Fruit fly (Drosophila melanogaster) whole organism, embryonic: ENCODE results near the gene Vdup1.

Experiments used
- CG10565 ChIP-seq: fragments of 200-800 bp; sonication (Bioruptor generic); optimal IDR thresholded peaks from 3 replicates; lab custom pipeline; 2016; ENCODE audit warnings: missing biosample characterization, mild to moderate bottlenecking, missing genetic modification characterization
- CG12299 ChIP-seq: fragments of 200-800 bp; sonication (Bioruptor generic); optimal IDR thresholded peaks from 2 replicates; lab custom pipeline; 2018; ENCODE audit warnings: missing biosample characterization, mild to moderate bottlenecking, missing genetic modification characterization
- CG12769 ChIP-seq: fragments of 200-800 bp; sonication (Bioruptor generic); optimal IDR thresholded peaks from 2 replicates; lab custom pipeline; 2019; ENCODE audit warnings: missing biosample characterization, mild to moderate bottlenecking, missing genetic modification characterization, moderate library complexity
- CG13296 ChIP-seq: fragments of 200-800 bp; sonication (Bioruptor generic); optimal IDR thresholded peaks from 3 replicates; lab custom pipeline; 2018; ENCODE audit warnings: missing biosample characterization, mild to moderate bottlenecking, missing genetic modification characterization
- CG15011 ChIP-seq: fragments of 200-800 bp; sonication (Bioruptor generic); optimal IDR thresholded peaks from 3 replicates; lab custom pipeline; 2018; ENCODE audit warnings: missing biosample characterization, mild to moderate bottlenecking, missing genetic modification characterization
- CG1603 ChIP-seq: fragments of 200-800 bp; sonication (Bioruptor generic); optimal IDR thresholded peaks from 2 replicates; lab custom pipeline; 2019; ENCODE audit warnings: missing biosample characterization, mild to moderate bottlenecking, missing genetic modification characterization, moderate library complexity
- CG16815 ChIP-seq: fragments of 200-800 bp; sonication (Bioruptor generic); optimal IDR thresholded peaks from 3 replicates; lab custom pipeline; 2017; ENCODE audit warnings: missing biosample characterization, mild to moderate bottlenecking, missing genetic modification characterization
- CG17912 ChIP-seq: fragments of 200-800 bp; sonication (Bioruptor generic); optimal IDR thresholded peaks from 2 replicates; lab custom pipeline; 2018; ENCODE audit warnings: missing biosample characterization, mild to moderate bottlenecking, missing genetic modification characterization
- CG2116 ChIP-seq: fragments of 200-800 bp; sonication (Bioruptor generic); optimal IDR thresholded peaks from 3 replicates; lab custom pipeline; 2018; ENCODE audit warnings: missing biosample characterization, mild to moderate bottlenecking, missing genetic modification characterization
- CG30020 ChIP-seq: fragments of 200-800 bp; optimal IDR thresholded peaks from 2 replicates; lab custom pipeline; 2019; ENCODE audit warnings: missing biosample characterization, mild to moderate bottlenecking, missing genetic modification characterization, moderate library complexity
- CG31224 ChIP-seq: fragments of 200-800 bp; sonication (Bioruptor generic); IDR thresholded peaks from 2 replicates; pipeline ENCODE4 v1.3.6; 2022; ENCODE audit warnings: missing biosample characterization, missing genetic modification characterization
- CG6175 ChIP-seq: fragments of 200-800 bp; sonication (Bioruptor generic); IDR thresholded peaks from 3 replicates; pipeline ENCODE4 v1.3.6; 2022; ENCODE audit warnings: missing biosample characterization, missing genetic modification characterization
- CG6813 ChIP-seq: fragments of 200-800 bp; sonication (Bioruptor generic); optimal IDR thresholded peaks from 2 replicates; lab custom pipeline; 2017; ENCODE audit warnings: missing biosample characterization, missing genetic modification characterization, mild to moderate bottlenecking, moderate library complexity, missing genetic modification reagents
- CG7357 ChIP-seq: fragments of 200-800 bp; sonication (Bioruptor generic); IDR thresholded peaks from 3 replicates; pipeline ENCODE4 v1.3.6; 2022; ENCODE audit warnings: missing biosample characterization, missing genetic modification characterization
- CG8290 ChIP-seq, 3 experiments: fragments of 200-800 bp; sonication (Bioruptor generic); optimal IDR thresholded peaks; 2 replicates each; lab custom pipeline; 2016 to 2019; ENCODE audit warnings: missing biosample characterization in 3 of 3, missing genetic modification characterization in 3 of 3, mild to moderate bottlenecking in 2 of 3, moderate library complexity in 1 of 3
- CG8388 ChIP-seq: fragments of 200-800 bp; sonication (Bioruptor generic); optimal IDR thresholded peaks from 2 replicates; lab custom pipeline; 2019; ENCODE audit warnings: missing biosample characterization, mild to moderate bottlenecking, missing genetic modification characterization, moderate library complexity
- Dbx ChIP-seq: fragments of 200-800 bp; sonication (Bioruptor generic); IDR thresholded peaks from 3 replicates; pipeline ENCODE4 v1.3.6; 2022; ENCODE audit warnings: missing biosample characterization, missing genetic modification characterization
- Dref ChIP-seq: fragments of 200-800 bp; sonication (Bioruptor generic); IDR thresholded peaks from 2 replicates; pipeline ENCODE4 v1.3.6; 2022; ENCODE audit warnings: missing biosample characterization, missing genetic modification characterization
- Ets97D ChIP-seq: fragments of 200-800 bp; sonication (Bioruptor generic); optimal IDR thresholded peaks from 3 replicates; lab custom pipeline; 2016; ENCODE audit warnings: missing biosample characterization, missing genetic modification characterization
- Fer1 ChIP-seq: fragments of 200-800 bp; sonication (Bioruptor generic); optimal IDR thresholded peaks from 2 replicates; lab custom pipeline; 2017; ENCODE audit warnings: missing biosample characterization, mild to moderate bottlenecking, missing genetic modification characterization
- Lhr ChIP-seq: fragments of 200-800 bp; sonication (Bioruptor generic); optimal IDR thresholded peaks from 3 replicates; lab custom pipeline; 2017; ENCODE audit warnings: mild to moderate bottlenecking, missing biosample characterization, missing genetic modification reagents, missing genetic modification characterization
- Lpt ChIP-seq: fragments of >200 bp; optimal IDR thresholded peaks from 2 replicates; lab custom pipeline; 2018; ENCODE audit warnings: missing biosample characterization, missing genetic modification characterization
- MTF-1 ChIP-seq: fragments of 200-800 bp; sonication (Bioruptor generic); optimal IDR thresholded peaks from 2 replicates; lab custom pipeline; 2018; ENCODE audit warnings: missing biosample characterization, mild to moderate bottlenecking, missing genetic modification characterization, borderline replicate concordance
- Rx ChIP-seq: fragments of 200-800 bp; sonication (Bioruptor generic); IDR thresholded peaks from 2 replicates; pipeline ENCODE4 v1.3.6; 2022; ENCODE audit warnings: missing biosample characterization, missing genetic modification characterization
- Stat92E ChIP-seq, 3 experiments: fragments of >200 bp in 2 of 3; fragments of 200-800 bp in 1 of 3; sonication (Bioruptor generic) in 1 of 3; optimal IDR thresholded peaks; 2 replicates each; lab custom pipeline; 2017 to 2019; ENCODE audit warnings: missing biosample characterization in 3 of 3, missing genetic modification characterization in 3 of 3, mild to moderate bottlenecking in 1 of 3, moderate library complexity in 1 of 3
- Tbp ChIP-seq: fragments of >200 bp; optimal IDR thresholded peaks from 2 replicates; lab custom pipeline; 2018; ENCODE audit warnings: missing biosample characterization, missing genetic modification characterization
- amos ChIP-seq: fragments of 200-800 bp; sonication (Bioruptor generic); IDR thresholded peaks from 2 replicates; pipeline ENCODE4 v1.3.6; 2022; ENCODE audit warnings: missing biosample characterization, missing genetic modification characterization; ENCODE audit not compliant: partially characterized antibody
- ap ChIP-seq: fragments of 200-800 bp; sonication (Bioruptor generic); IDR thresholded peaks from 2 replicates; pipeline ENCODE4 v1.3.6; 2022; ENCODE audit warnings: missing biosample characterization, missing genetic modification characterization
- az2 ChIP-seq: fragments of 200-800 bp; sonication (Bioruptor generic); optimal IDR thresholded peaks from 3 replicates; lab custom pipeline; 2016; ENCODE audit warnings: missing biosample characterization, missing genetic modification characterization
- cg ChIP-seq: fragments of 200-800 bp; sonication (Bioruptor generic); optimal IDR thresholded peaks from 3 replicates; lab custom pipeline; 2019; ENCODE audit warnings: missing biosample characterization, mild to moderate bottlenecking, missing genetic modification characterization, moderate library complexity
- chinmo ChIP-seq: fragments of 200-800 bp; sonication (Bioruptor generic); IDR thresholded peaks from 4 replicates; pipeline ENCODE4 v1.3.6; 2022; ENCODE audit warnings: missing biosample characterization, missing genetic modification characterization; ENCODE audit not compliant: partially characterized antibody
- fu2 ChIP-seq: fragments of 200-800 bp; sonication (Bioruptor generic); optimal IDR thresholded peaks from 2 replicates; lab custom pipeline; 2016; ENCODE audit warnings: missing biosample characterization, missing genetic modification characterization
- gce ChIP-seq: fragments of 200-800 bp; sonication (Bioruptor generic); IDR thresholded peaks from 3 replicates; pipeline ENCODE4 v1.3.6; 2022; ENCODE audit warnings: missing biosample characterization, missing genetic modification characterization
- gcm ChIP-seq: fragments of 200-800 bp; sonication (Bioruptor generic); optimal IDR thresholded peaks from 2 replicates; lab custom pipeline; 2019; ENCODE audit warnings: missing biosample characterization, mild to moderate bottlenecking, missing genetic modification characterization, moderate library complexity
- pb ChIP-seq: fragments of 200-800 bp; sonication (Bioruptor generic); optimal IDR thresholded peaks from 3 replicates; lab custom pipeline; 2016; ENCODE audit warnings: missing biosample characterization, missing genetic modification characterization
- prd ChIP-seq, 3 experiments: fragments of >200 bp in 2 of 3; fragments of 200-800 bp in 1 of 3; sonication (Bioruptor generic) in 1 of 3; optimal IDR thresholded peaks in 2 of 3; IDR thresholded peaks in 1 of 3; 2 replicates in 2 of 3; 3 replicates in 1 of 3; pipeline versions ENCODE4 v1.3.6 to Lab custom; 2017 to 2022; ENCODE audit warnings: missing biosample characterization in 1 of 3, missing genetic modification characterization in 1 of 3
- repo ChIP-seq: fragments of 200-800 bp; sonication (Bioruptor generic); optimal IDR thresholded peaks from 2 replicates; lab custom pipeline; 2016; ENCODE audit warnings: missing biosample characterization, missing genetic modification characterization
- ro ChIP-seq: fragments of 200-800 bp; sonication (Bioruptor generic); IDR thresholded peaks from 2 replicates; pipeline ENCODE4 v1.3.6; 2022; ENCODE audit warnings: missing biosample characterization, missing genetic modification characterization
- scrt ChIP-seq: fragments of 200-800 bp; sonication (Bioruptor generic); optimal IDR thresholded peaks from 2 replicates; lab custom pipeline; 2018; ENCODE audit warnings: missing biosample characterization, mild to moderate bottlenecking, missing genetic modification characterization, moderate library complexity
- sd ChIP-seq: fragments of 200-800 bp; sonication (Bioruptor generic); optimal IDR thresholded peaks from 3 replicates; lab custom pipeline; 2018; ENCODE audit warnings: missing biosample characterization, mild to moderate bottlenecking, missing genetic modification characterization, moderate library complexity
- slbo ChIP-seq: fragments of 200-800 bp; sonication (Bioruptor generic); IDR thresholded peaks from 2 replicates; pipeline ENCODE4 v1.3.6; 2022; ENCODE audit warnings: missing biosample characterization, missing genetic modification characterization
- trem ChIP-seq: fragments of 200-800 bp; optimal IDR thresholded peaks from 3 replicates; lab custom pipeline; 2019; ENCODE audit warnings: missing biosample characterization, mild to moderate bottlenecking, missing genetic modification characterization, moderate library complexity
- trh ChIP-seq: fragments of 200-800 bp; sonication (Bioruptor generic); optimal IDR thresholded peaks from 2 replicates; lab custom pipeline; 2016; ENCODE audit warnings: missing biosample characterization, missing genetic modification characterization
- tx ChIP-seq: fragments of 200-800 bp; sonication (Bioruptor generic); optimal IDR thresholded peaks from 2 replicates; lab custom pipeline; 2016; ENCODE audit warnings: missing biosample characterization, missing genetic modification characterization
- usp ChIP-seq: fragments of >200 bp; optimal IDR thresholded peaks from 2 replicates; lab custom pipeline; 2017; ENCODE audit warnings: missing biosample characterization, missing genetic modification characterization
- wor ChIP-seq: fragments of 200-800 bp; sonication (Bioruptor generic); IDR thresholded peaks from 2 replicates; pipeline ENCODE4 v1.3.6; 2022; ENCODE audit warnings: missing biosample characterization, missing genetic modification characterization
- zfh2 ChIP-seq: fragments of 200-800 bp; sonication (Bioruptor generic); optimal IDR thresholded peaks from 2 replicates; lab custom pipeline; 2016; ENCODE audit warnings: missing biosample characterization, missing genetic modification characterization

The Vdup1 gene

dm6 chr3L:223019-223902, 44.5 kb upstream of the Vdup1 start, which contains the start of the genes pyx and CG33229 (continued):
- TF ChIP-seq tx (GFP tag; lab: Kevin White, UChicago) (peak; percentile 82), CG8388 (GFP tag; lab: Kevin White, UChicago) (peak; percentile 69), Lhr (GFP tag; lab: Kevin White, UChicago) (peak; percentile 31), CG15011 (GFP tag; lab: Kevin White, UChicago) (peak; percentile 57), CG2116 (GFP tag; lab: Kevin White, UChicago) (peak; percentile 61), Dref (peak; percentile 34), gce (GFP tag; lab: Robert Waterston, UW) (peak; percentile 60; the same call in 2 of the 3 replicates), scrt (GFP tag; lab: Kevin White, UChicago) (peak; percentile 70), sd (peak; percentile 31), CG6813 (GFP tag; lab: Kevin White, UChicago) (peak; percentile 68), CG16815 (peak; percentile 86), Rx (GFP tag; lab: Robert Waterston, UW) (peak; percentile 56), Fer1 (GFP tag; lab: Kevin White, UChicago) (peak; percentile 55), ro (GFP tag; lab: Robert Waterston, UW) (peak; percentile 44; the same call in 1 of the 2 replicates), Lpt (no peak), CG1603 (tag; lab: Kevin White, UChicago) (peak; percentile 67), repo (GFP tag; lab: Kevin White, UChicago) (peak; percentile 57), gcm (GFP tag; lab: Kevin White, UChicago) (peak; percentile 47), ap (peak; percentile 36; the same call in 1 of the 2 replicates), fu2 (GFP tag; lab: Kevin White, UChicago) (peak; percentile 89), Tbp (no peak), CG17912 (GFP tag; lab: Kevin White, UChicago) (peak; percentile 67), CG12769 (tag; lab: Kevin White, UChicago) (peak; percentile 80), trh (GFP tag; lab: Kevin White, UChicago) (peak; percentile 59), pb (peak; percentile 44), wor (GFP tag; lab: Robert Waterston, UW) (peak; percentile 68), zfh2 (peak; percentile 94), CG12299 (tag; lab: Kevin White, UChicago) (peak; percentile 35), usp (no peak), prd (optimal IDR thresholded peaks at IDR 0.05; lab: Kevin White, UChicago) (no peak), prd (GFP tag; IDR thresholded peaks at IDR 0.05; lab: Robert Waterston, UW) (peak; percentile 83), CG8290 (GFP tag; optimal IDR thresholded peaks at IDR 0.05; lab: Kevin White, UChicago) (peak; percentile 76), CG8290 (tag; optimal IDR thresholded peaks at IDR 0.05; lab: Kevin White, UChicago) (peak in 1 of 2 experiments; percentile 90), CG30020 (tag; lab: Kevin White, UChicago) (peak; percentile 59), Stat92E (GFP tag; optimal IDR thresholded peaks at IDR 0.05; lab: Kevin White, UChicago) (no peak), chinmo (GFP tag; lab: Robert Waterston, UW) (no peak), CG6175 (peak; percentile 61; the same call in 1 of the 3 replicates), Ets97D (GFP tag; lab: Kevin White, UChicago) (peak; percentile 70), CG7357 (GFP tag; lab: Robert Waterston, UW) (peak; percentile 77), CG13296 (GFP tag; lab: Kevin White, UChicago) (peak; percentile 77), CG31224 (GFP tag; lab: Robert Waterston, UW) (peak; percentile 79), amos (GFP tag; lab: Robert Waterston, UW) (peak; percentile 17; the same call in 1 of the 2 replicates), slbo (GFP tag; lab: Robert Waterston, UW) (peak; percentile 93), MTF-1 (GFP tag; lab: Kevin White, UChicago) (no peak), CG10565 (GFP tag; lab: Kevin White, UChicago) (peak; percentile 32), Dbx (GFP tag; lab: Robert Waterston, UW) (peak; percentile 86), cg (no peak), az2 (GFP tag; lab: Kevin White, UChicago) (peak; percentile 87), trem (tag; lab: Kevin White, UChicago) (peak; percentile 33)
